Fruit fly (Drosophila melanogaster) whole organism, wandering third instar larva: ENCODE results near the gene Ugt303A1.

Source experiments
- Abd-B ChIP-seq: fragments of >200 bp; optimal IDR thresholded peaks from 2 replicates; lab custom pipeline; 2017; ENCODE audit warnings: missing biosample characterization, missing genetic modification characterization
- CG32264 ChIP-seq: fragments of 200-800 bp; sonication (Bioruptor generic); optimal IDR thresholded peaks from 2 replicates; lab custom pipeline; 2016; ENCODE audit warnings: missing biosample characterization, missing genetic modification characterization
- CG9705 ChIP-seq: fragments of 200-800 bp; sonication (Bioruptor generic); optimal IDR thresholded peaks from 2 replicates; lab custom pipeline; 2018; ENCODE audit warnings: missing biosample characterization, mild to moderate bottlenecking, missing genetic modification characterization
- Myc ChIP-seq: fragments of >200 bp; optimal IDR thresholded peaks from 2 replicates; lab custom pipeline; 2017
- OdsH ChIP-seq: fragments of 200-800 bp; sonication (Bioruptor generic); optimal IDR thresholded peaks from 2 replicates; lab custom pipeline; 2016; ENCODE audit warnings: missing biosample characterization, mild to moderate bottlenecking, missing genetic modification characterization
- Vsx2 ChIP-seq: fragments of 200-300, 225-300 bp; sonication (Bioruptor generic); optimal IDR thresholded peaks from 2 replicates; lab custom pipeline; 2018; ENCODE audit warnings: missing biosample characterization, missing genetic modification characterization; ENCODE audit not compliant: partially characterized antibody
- dmrt93B ChIP-seq: fragments of 200-800 bp; sonication (Bioruptor generic); optimal IDR thresholded peaks from 2 replicates; lab custom pipeline; 2018; ENCODE audit warnings: missing biosample characterization, mild to moderate bottlenecking, missing genetic modification characterization
- fru ChIP-seq: fragments of 200-800 bp; sonication (Bioruptor generic); optimal IDR thresholded peaks from 3 replicates; lab custom pipeline; 2016; ENCODE audit warnings: missing biosample characterization, mild to moderate bottlenecking, missing genetic modification characterization
- jim ChIP-seq: fragments of 175-275, 200-325 bp; sonication (Bioruptor generic); optimal IDR thresholded peaks from 2 replicates; lab custom pipeline; 2016; ENCODE audit warnings: missing biosample characterization, mild to moderate bottlenecking, missing genetic modification characterization
- pan ChIP-seq: fragments of >200 bp; optimal IDR thresholded peaks from 2 replicates; lab custom pipeline; 2017

- TF ChIP-seq OdsH (GFP tag; lab: Kevin White, UChicago) (no peak), Myc (no peak), fru (GFP tag; lab: Kevin White, UChicago) (no peak), pan (lab: Kevin White, UChicago) (no peak), Abd-B (GFP tag; lab: Kevin White, UChicago) (no peak), jim (GFP tag; lab: Kevin White, UChicago) (no peak), CG9705 (GFP tag; lab: Kevin White, UChicago) (no peak), Vsx2 (no peak), CG32264 (GFP tag; lab: Kevin White, UChicago) (no peak), dmrt93B (no peak)
Observed at dm6 chr3R:11175777-11176176, 448 bp downstream of the Ugt303A1 start.
